Worm (Caenorhabditis elegans) whole organism, young adult: ENCODE results near the gene srv-16.

ENCODE experiments used
- ama-1 ChIP-seq, 3 experiments: fragments of 150-350 bp in 1 of 3; sonication (generic microtip) in 2 of 3; optimal IDR thresholded peaks; 2 replicates each; lab custom pipeline; 2014 to 2018; ENCODE audit warnings: missing biosample characterization in 2 of 3, missing genetic modification characterization in 2 of 3, missing genetic modification reagents in 2 of 3
- tbx-9 ChIP-seq: sonication (generic microtip); optimal IDR thresholded peaks from 2 replicates; lab custom pipeline; 2016; ENCODE audit warnings: borderline replicate concordance, missing genetic modification characterization, inconsistent platforms, missing compliant biosample characterization
- unc-62 ChIP-seq: fragments of 150-350 bp; optimal IDR thresholded peaks from 2 replicates; lab custom pipeline; 2014; ENCODE audit warnings: missing biosample characterization, missing genetic modification reagents, missing genetic modification characterization
- ztf-28 ChIP-seq: fragments of 200-800 bp; sonication (Bioruptor generic); IDR thresholded peaks from 2 replicates; pipeline ENCODE4 v1.3.6; 2022; ENCODE audit warnings: missing genetic modification reagents, missing genetic modification characterization, missing compliant biosample characterization

ce11 chrIV:15926746-15927145 is 7.0 kb downstream of the srv-16 start, which contains the start of gene Y105C5B.8:
- no peak for TF ChIP-seq unc-62
- TF ChIP-seq ama-1 (optimal IDR thresholded peaks at IDR 0.05; lab: Kevin White, UChicago): no peak
- no peak for TF ChIP-seq ama-1 (GFP tag; optimal IDR thresholded peaks at IDR 0.05; lab: Kevin White, UChicago)
- TF ChIP-seq tbx-9 (tag; lab: Kevin White, UChicago): no peak
- TF ChIP-seq ztf-28 (GFP tag; lab: Robert Waterston, UW): no peak
